Worm (Caenorhabditis elegans) whole organism, L3 larva: ENCODE measurements around the gene srt-22.

ENCODE experiments used
- egl-27 ChIP-seq: sonication (generic microtip); optimal IDR thresholded peaks from 4 replicates; lab custom pipeline; 2017; ENCODE audit warnings: missing biosample characterization, missing genetic modification reagents, missing genetic modification characterization
- fkh-10 ChIP-seq: sonication (generic microtip); optimal IDR thresholded peaks from 2 replicates; lab custom pipeline; 2017; ENCODE audit warnings: missing biosample characterization, missing genetic modification reagents, missing genetic modification characterization
- mdl-1 ChIP-seq: fragments of 150-350 bp; optimal IDR thresholded peaks from 2 replicates; lab custom pipeline; 2014; ENCODE audit warnings: missing biosample characterization, missing genetic modification characterization
- pqm-1 ChIP-seq: fragments of 150-350 bp; optimal IDR thresholded peaks from 2 replicates; lab custom pipeline; 2017; ENCODE audit warnings: missing biosample characterization, missing genetic modification characterization, inconsistent platforms
- zag-1 ChIP-seq: fragments of 150-350 bp; optimal IDR thresholded peaks from 2 replicates; lab custom pipeline; 2014; ENCODE audit warnings: missing biosample characterization, missing genetic modification characterization

ce11 chrV:15274757-15275156 is 41.0 kb downstream of the srt-22 start, which contains the start of gene srw-16:
- TF ChIP-seq mdl-1 (tag; lab: Kevin White, UChicago) (no peak), egl-27 (tag; lab: Kevin White, UChicago) (no peak), pqm-1 (tag; lab: Kevin White, UChicago) (no peak), zag-1 (no peak), fkh-10 (GFP tag; lab: Kevin White, UChicago) (no peak)
